Worm (Caenorhabditis elegans): ENCODE data around the gene gst-8.
A peak's percentile ranks its signal among the peaks of the same experiment; 100 is the strongest.

The gst-8 gene

ce11 chrII:4851594-4852106 is 31.9 kb upstream of the gst-8 start, which contains the start of gene dnj-9 (continued):
- TF ChIP-seq zag-1 (tag; optimal IDR thresholded peaks at IDR 0.05), result peak; percentile 85
- peak; percentile 91 for TF ChIP-seq nhr-10 (tag; optimal IDR thresholded peaks at IDR 0.05)
- TF ChIP-seq peb-1 (tag; optimal IDR thresholded peaks at IDR 0.05), result no peak
- TF ChIP-seq mbf-1 (tag; optimal IDR thresholded peaks at IDR 0.05), result no peak
- peak; percentile 79 for TF ChIP-seq nhr-77 (tag; optimal IDR thresholded peaks at IDR 0.05)
- peak; percentile 58 for TF ChIP-seq skn-1 (tag; optimal IDR thresholded peaks at IDR 0.05)
- TF ChIP-seq mdl-1 (tag; optimal IDR thresholded peaks at IDR 0.05), result peak in 1 of 2 experiments; percentile 62
- no peak for TF ChIP-seq elt-3 (tag; optimal IDR thresholded peaks at IDR 0.05)
- TF ChIP-seq crh-2 (tag; optimal IDR thresholded peaks at IDR 0.05), result peak; percentile 96
- TF ChIP-seq nhr-6 (tag; optimal IDR thresholded peaks at IDR 0.05), result peak; percentile 89
- TF ChIP-seq nhr-21 (tag; optimal IDR thresholded peaks at IDR 0.05), result peak; percentile 93
- peak; percentile 45 for TF ChIP-seq nhr-237 (tag; optimal IDR thresholded peaks at IDR 0.05)
- TF ChIP-seq ztf-1 (GFP tag; conservative IDR thresholded peaks at IDR 0.05), result no peak
- peak; percentile 43 for TF ChIP-seq ceh-82 (tag; optimal IDR thresholded peaks at IDR 0.05)

ce11 chrII:4854761-4855160 is 28.8 kb upstream of the gst-8 start:
- TF ChIP-seq C34F6.9 (tag; optimal IDR thresholded peaks at IDR 0.05), result peak; percentile 39
- TF ChIP-seq unc-55 (GFP tag; optimal IDR thresholded peaks at IDR 0.05), result peak; percentile 35
- TF ChIP-seq mab-5 (tag; optimal IDR thresholded peaks at IDR 0.05), result no peak

- TF ChIP-seq sem-4 (tag; optimal IDR thresholded peaks at IDR 0.05), result no peak
- peak; percentile 49 for TF ChIP-seq sma-9 (GFP tag; optimal IDR thresholded peaks at IDR 0.05)
- TF ChIP-seq sma-9 (tag; optimal IDR thresholded peaks at IDR 0.05), result no peak
- TF ChIP-seq ceh-82 (tag; optimal IDR thresholded peaks at IDR 0.05), result no peak
- peak; percentile 2 to 24 for TF ChIP-seq lsy-2 (tag; optimal IDR thresholded peaks at IDR 0.05)
- no peak for TF ChIP-seq ama-1 (optimal IDR thresholded peaks at IDR 0.05)
- TF ChIP-seq C34F6.9 (tag; optimal IDR thresholded peaks at IDR 0.05), result peak; percentile 15
- no peak for TF ChIP-seq nhr-21 (tag; optimal IDR thresholded peaks at IDR 0.05)
- TF ChIP-seq nhr-10 (tag; optimal IDR thresholded peaks at IDR 0.05), result no peak
- TF ChIP-seq blmp-1 (tag; optimal IDR thresholded peaks at IDR 0.05; ENCODE audit: insufficient read depth), result no peak
Observed at ce11 chrII:4855489-4855888, 28.0 kb upstream of the gst-8 start.

ce11 chrII:4856113-4856512 is 27.4 kb upstream of the gst-8 start:
- TF ChIP-seq crh-2 (tag; optimal IDR thresholded peaks at IDR 0.05) (peak; percentile 4), nhr-12 (tag; optimal IDR thresholded peaks at IDR 0.05) (no peak), skn-1 (tag; optimal IDR thresholded peaks at IDR 0.05) (peak; percentile 1), ZK546.5 (tag; optimal IDR thresholded peaks at IDR 0.05) (no peak), alr-1 (tag; optimal IDR thresholded peaks at IDR 0.05) (no peak), nhr-129 (tag; optimal IDR thresholded peaks at IDR 0.05) (peak; percentile 13), nhr-23 (tag; optimal IDR thresholded peaks at IDR 0.05) (no peak), aly-2 (tag; optimal IDR thresholded peaks at IDR 0.05) (no peak), lsy-2 (tag; optimal IDR thresholded peaks at IDR 0.05) (peak in 1 of 2 experiments; percentile 52), sma-3 (GFP tag; optimal IDR thresholded peaks at IDR 0.05) (no peak), unc-55 (GFP tag; optimal IDR thresholded peaks at IDR 0.05) (peak; percentile 6), lin-13 (GFP tag; optimal IDR thresholded peaks at IDR 0.05) (no peak), snpc-4 (tag; optimal IDR thresholded peaks at IDR 0.05) (no peak), mdl-1 (tag; optimal IDR thresholded peaks at IDR 0.05) (no peak), nhr-10 (tag; optimal IDR thresholded peaks at IDR 0.05) (no peak), gmeb-1 (tag; optimal IDR thresholded peaks at IDR 0.05) (peak; percentile 11), ama-1 (optimal IDR thresholded peaks at IDR 0.05) (no peak), sma-9 (GFP tag; optimal IDR thresholded peaks at IDR 0.05) (peak; percentile 32), sma-9 (tag; optimal IDR thresholded peaks at IDR 0.05) (no peak), unc-62 (GFP tag; optimal IDR thresholded peaks at IDR 0.05) (no peak), nhr-21 (tag; optimal IDR thresholded peaks at IDR 0.05) (peak; percentile 58), lin-39 (tag; optimal IDR thresholded peaks at IDR 0.05) (no peak), nhr-6 (tag; optimal IDR thresholded peaks at IDR 0.05) (no peak), nhr-11 (tag; optimal IDR thresholded peaks at IDR 0.05) (no peak), Y55F3AM.14 (GFP tag; optimal IDR thresholded peaks at IDR 0.05) (no peak), ceh-82 (tag; optimal IDR thresholded peaks at IDR 0.05) (no peak), nhr-25 (tag; optimal IDR thresholded peaks at IDR 0.05) (peak; percentile 73), C34F6.9 (tag; optimal IDR thresholded peaks at IDR 0.05) (peak; percentile 54)
